Worm (Caenorhabditis elegans): ENCODE data around the gene F32D8.2.
A peak's percentile ranks its signal among the peaks of the same experiment; 100 is the strongest.

Gene F32D8.2

DNA sequence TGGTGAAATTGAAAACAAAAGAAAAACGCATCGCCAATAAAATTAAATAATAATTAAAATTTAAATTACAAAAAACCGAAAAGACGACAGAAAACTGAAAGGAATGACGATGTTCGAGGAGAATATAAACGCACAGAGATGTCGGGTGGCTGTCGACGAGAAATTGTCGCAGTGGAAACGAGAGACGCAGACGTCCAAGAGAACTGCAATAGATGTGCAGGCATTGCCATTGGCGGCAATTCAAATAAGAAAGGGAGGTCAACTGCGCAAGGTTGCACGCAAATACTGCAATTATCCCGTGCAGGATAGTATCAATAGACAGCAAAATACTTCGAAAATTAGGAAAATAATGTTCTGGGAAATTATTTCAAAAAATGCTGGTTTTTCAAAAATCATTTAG is 13.6 kb downstream of the F32D8.2 start (continued):
- TF ChIP-seq lir-1 (GFP tag; conservative IDR thresholded peaks at IDR 0.05) (peak; percentile 90), Y95B8A.8 (GFP tag; IDR thresholded peaks at IDR 0.05) (peak; percentile 96), ceh-79 (tag; optimal IDR thresholded peaks at IDR 0.05) (peak; percentile 91), fkh-3 (tag; optimal IDR thresholded peaks at IDR 0.05) (no peak), him-1 (tag; optimal IDR thresholded peaks at IDR 0.05) (peak; percentile 95), mcd-1 (GFP tag; IDR thresholded peaks at IDR 0.05) (peak; percentile 98), egl-44 (GFP tag; IDR thresholded peaks at IDR 0.05) (peak; percentile 70; the same call in 1 of the 2 replicates), B0336.3 (GFP tag; IDR thresholded peaks at IDR 0.05) (peak; percentile 97), repo-1 (tag; optimal IDR thresholded peaks at IDR 0.05) (peak; percentile 93), cebp-2 (GFP tag; IDR thresholded peaks at IDR 0.05) (peak; percentile 89; the same call in 1 of the 2 replicates), F57C9.4 (tag; optimal IDR thresholded peaks at IDR 0.05) (peak; percentile 82), Y79H2A.3 (GFP tag; conservative IDR thresholded peaks at IDR 0.05) (peak; percentile 88; the same call in 1 of the 2 replicates), ceh-27 (GFP tag; optimal IDR thresholded peaks at IDR 0.05) (peak; percentile 98), attf-5 (GFP tag; optimal IDR thresholded peaks at IDR 0.05) (peak; percentile 100), hrde-1 (tag; optimal IDR thresholded peaks at IDR 0.05; ENCODE audit: borderline replicate concordance) (peak; percentile 88)

DNA sequence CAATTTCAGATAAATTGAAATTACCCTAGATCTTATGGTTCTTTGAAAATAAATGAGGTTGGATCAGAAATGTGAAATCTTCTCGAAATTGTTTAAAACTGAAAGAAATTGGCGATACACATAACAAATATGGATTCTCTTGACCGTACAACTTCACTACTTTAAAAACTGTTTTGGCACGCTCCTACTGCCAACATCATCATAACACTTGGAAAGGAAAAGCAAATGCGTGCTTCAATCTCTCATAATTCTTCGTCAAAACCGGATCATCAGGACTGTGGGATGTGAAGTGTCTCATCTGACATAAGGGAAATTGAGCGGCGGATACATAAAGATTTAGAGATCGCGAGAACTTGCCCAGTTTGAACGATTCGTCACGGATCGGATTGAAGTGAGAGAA is 14.5 kb downstream of the F32D8.2 start, which contains the start of gene F32D8.7:
Gene F32D8.7, plus strand, starts transcription at position 329 of the 400 bp plus-strand sequence.
- TF ChIP-seq pha-4 (tag; optimal IDR thresholded peaks at IDR 0.05) = no peak
- TF ChIP-seq lag-1 (GFP tag; IDR thresholded peaks at IDR 0.05) = no peak
- no peak for TF ChIP-seq attf-5 (GFP tag; optimal IDR thresholded peaks at IDR 0.05)

ce11 chrV:10898629-10899028 is 15.1 kb downstream of the F32D8.2 start:
- TF ChIP-seq F10E7.11 (tag; optimal IDR thresholded peaks at IDR 0.05) (no peak), madf-3 (GFP tag; IDR thresholded peaks at IDR 0.05) (no peak), dox-1 (GFP tag; IDR thresholded peaks at IDR 0.05) (no peak), mes-4 (tag; optimal IDR thresholded peaks at IDR 0.05) (no peak), F49E8.2 (tag; optimal IDR thresholded peaks at IDR 0.05; ENCODE audit: insufficient read depth) (no peak), ztf-22 (GFP tag; optimal IDR thresholded peaks at IDR 0.05) (no peak), hmg-20 (GFP tag; IDR thresholded peaks at IDR 0.05) (no peak), tlf-1 (GFP tag; optimal IDR thresholded peaks at IDR 0.05) (no peak), Y95B8A.8 (GFP tag; IDR thresholded peaks at IDR 0.05) (no peak), madf-10 (tag; optimal IDR thresholded peaks at IDR 0.05) (no peak), zfh-2 (GFP tag; conservative IDR thresholded peaks at IDR 0.05) (no peak), nhr-90 (tag; optimal IDR thresholded peaks at IDR 0.05) (no peak), ceh-27 (GFP tag; optimal IDR thresholded peaks at IDR 0.05) (no peak), repo-1 (tag; optimal IDR thresholded peaks at IDR 0.05) (no peak), him-1 (tag; optimal IDR thresholded peaks at IDR 0.05) (no peak), tbp1 (GFP tag; optimal IDR thresholded peaks at IDR 0.05) (no peak), hrde-1 (tag; optimal IDR thresholded peaks at IDR 0.05; ENCODE audit: borderline replicate concordance) (no peak), B0035.1 (tag; optimal IDR thresholded peaks at IDR 0.05) (no peak)

ce11 chrV:10901125-10901524 is 17.5 kb downstream of the F32D8.2 start, which contains the start of gene spp-16:
Gene spp-16, minus strand, starts transcription at chrV:10901303.
- TF ChIP-seq F10E7.11 (tag; optimal IDR thresholded peaks at IDR 0.05) = no peak
- peak; percentile 50 for TF ChIP-seq nhr-80 (tag; optimal IDR thresholded peaks at IDR 0.05)

DNA sequence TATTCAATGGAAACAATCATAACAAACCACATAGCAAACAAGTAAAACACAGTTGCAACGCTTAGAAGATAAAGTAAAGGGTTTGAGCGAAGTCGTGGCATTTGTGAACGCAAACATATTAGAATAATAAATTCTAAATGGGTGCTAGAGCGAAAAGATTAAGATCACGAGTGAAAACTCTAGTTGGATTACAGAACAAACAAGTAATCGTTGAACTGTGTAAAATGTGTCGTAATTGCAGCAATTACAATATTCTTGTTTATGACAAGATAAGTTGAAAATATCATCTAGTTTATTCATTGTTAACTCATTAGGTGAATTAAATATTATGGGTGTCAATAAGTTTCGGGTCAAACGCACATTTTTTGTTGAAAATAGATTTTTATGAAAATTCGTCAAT is 19.1 kb downstream of the F32D8.2 start, which contains the start of gene F32D8.8:
Gene F32D8.8, minus strand, starts transcription at position 101 of the 400 bp plus-strand sequence.
- no peak for TF ChIP-seq ztf-22 (GFP tag; optimal IDR thresholded peaks at IDR 0.05)
- no peak for TF ChIP-seq nfya-2 (GFP tag; IDR thresholded peaks at IDR 0.05)

Data from whole organism, young adult.